Worm (Caenorhabditis elegans): ENCODE measurements around the gene fip-1.

ce11 chrIII:8622435-8622834 is 17.1 kb upstream of the fip-1 start, which contains the start of gene ceh-16:
- no peak for TF ChIP-seq ces-1 (GFP tag; optimal IDR thresholded peaks at IDR 0.05)
- TF ChIP-seq sdz-12 (GFP tag; optimal IDR thresholded peaks at IDR 0.05): no peak
- no peak for TF ChIP-seq egl-27 (tag; optimal IDR thresholded peaks at IDR 0.05)
- no peak for TF ChIP-seq lin-13 (GFP tag; optimal IDR thresholded peaks at IDR 0.05)
